Worm (Caenorhabditis elegans): ENCODE data around the gene gtf-2H5.

- TF ChIP-seq egl-27 (tag; optimal IDR thresholded peaks at IDR 0.05) (no peak), nhr-77 (tag; optimal IDR thresholded peaks at IDR 0.05) (no peak), sox-4 (tag; optimal IDR thresholded peaks at IDR 0.05) (no peak), nhr-76 (tag; optimal IDR thresholded peaks at IDR 0.05) (no peak), unc-62 (GFP tag; optimal IDR thresholded peaks at IDR 0.05) (no peak), mep-1 (tag; optimal IDR thresholded peaks at IDR 0.05) (no peak), nhr-12 (tag; optimal IDR thresholded peaks at IDR 0.05) (no peak), unc-130 (tag; optimal IDR thresholded peaks at IDR 0.05) (no peak)
Measured at ce11 chrIII:555650-556049, 21.7 kb downstream of the gtf-2H5 start, which contains the start of gene B0353.1.

Data from whole organism, L1 larva.